Worm (Caenorhabditis elegans) whole organism, L4 larva: ENCODE measurements around the gene C46G7.5.
A peak's percentile ranks its signal among the peaks of the same experiment; 100 is the strongest.

ENCODE experiments used
- F37D6.2 ChIP-seq: sonication (generic microtip); optimal IDR thresholded peaks from 2 replicates; lab custom pipeline; 2016; ENCODE audit warnings: mild to moderate bottlenecking, missing genetic modification characterization, missing compliant biosample characterization
- T26A8.4 ChIP-seq: fragments of 200-800 bp; sonication (Bioruptor generic); IDR thresholded peaks from 2 replicates; pipeline ENCODE4 v1.3.6; 2022; ENCODE audit warnings: missing genetic modification characterization, missing compliant biosample characterization
- Y5F2A.4 ChIP-seq: fragments of 200-800 bp; sonication (Bioruptor generic); optimal IDR thresholded peaks from 2 replicates; lab custom pipeline; 2018; ENCODE audit warnings: mild to moderate bottlenecking, missing genetic modification characterization, missing compliant biosample characterization
- aha-1 ChIP-seq: fragments of 150-350 bp; peaks from one replicate; lab custom pipeline; 2014; ENCODE audit warnings: missing biosample characterization, missing genetic modification characterization
- aly-2 ChIP-seq: sonication (generic microtip); optimal IDR thresholded peaks from 2 replicates; lab custom pipeline; 2018; ENCODE audit warnings: missing biosample characterization, missing genetic modification characterization
- ama-1 ChIP-seq: fragments of 150-350 bp; optimal IDR thresholded peaks from 2 replicates; lab custom pipeline; 2014; ENCODE audit warnings: inconsistent platforms, mixed read lengths
- ceh-44 ChIP-seq: fragments of 200-800 bp; sonication (Bioruptor generic); IDR thresholded peaks from 2 replicates; pipeline ENCODE4 v1.3.6; 2022; ENCODE audit warnings: missing genetic modification reagents, missing genetic modification characterization, missing compliant biosample characterization
- ceh-62 ChIP-seq: sonication (generic microtip); optimal IDR thresholded peaks from 2 replicates; lab custom pipeline; 2017; ENCODE audit warnings: missing biosample characterization, missing genetic modification characterization
- ceh-82 ChIP-seq: sonication (generic microtip); optimal IDR thresholded peaks from 2 replicates; lab custom pipeline; 2017; ENCODE audit warnings: missing biosample characterization, missing genetic modification characterization
- daf-12 ChIP-seq: fragments of 150-350 bp; optimal IDR thresholded peaks from 2 replicates; lab custom pipeline; 2014; ENCODE audit warnings: missing biosample characterization, missing genetic modification reagents, missing genetic modification characterization
- daf-16 ChIP-seq, 3 experiments: sonication (generic microtip); optimal IDR thresholded peaks; 2 replicates each; lab custom pipeline; 2016 to 2017; ENCODE audit warnings: missing genetic modification characterization in 3 of 3, missing genetic modification reagents in 3 of 3, mild to moderate bottlenecking in 2 of 3, missing compliant biosample characterization in 2 of 3, missing biosample characterization in 1 of 3, moderate library complexity in 1 of 3
- dmd-6 ChIP-seq: fragments of 200-800 bp; sonication (Bioruptor generic); IDR thresholded peaks from 2 replicates; pipeline ENCODE4 v1.3.6; 2022; ENCODE audit warnings: missing genetic modification reagents, missing genetic modification characterization, missing compliant biosample characterization
- dmd-8 ChIP-seq: fragments of 200-800 bp; sonication (Bioruptor generic); IDR thresholded peaks from 2 replicates; pipeline ENCODE4 v1.3.6; 2022; ENCODE audit warnings: missing genetic modification characterization, missing compliant biosample characterization
- duxl-1 ChIP-seq: sonication (generic microtip); optimal IDR thresholded peaks from 2 replicates; lab custom pipeline; 2016; ENCODE audit warnings: mild to moderate bottlenecking, missing genetic modification characterization, moderate library complexity, missing compliant biosample characterization; ENCODE audit not compliant: poor library complexity
- dve-1 ChIP-seq: sonication (generic microtip); optimal IDR thresholded peaks from 2 replicates; lab custom pipeline; 2017; ENCODE audit warnings: antibody characterized with exemption, mild to moderate bottlenecking, missing genetic modification characterization, missing compliant biosample characterization; ENCODE audit not compliant: insufficient read depth
- egl-43 ChIP-seq: fragments of 200-800 bp; sonication (Bioruptor generic); IDR thresholded peaks from 2 replicates; pipeline ENCODE4 v1.3.6; 2022; ENCODE audit warnings: missing genetic modification reagents, missing genetic modification characterization, missing compliant biosample characterization
- fos-1 ChIP-seq: fragments of 150-350 bp; optimal IDR thresholded peaks from 2 replicates; lab custom pipeline; 2014; ENCODE audit warnings: missing biosample characterization, missing genetic modification characterization
- gei-8 ChIP-seq: fragments of 200-800 bp; sonication (Bioruptor generic); optimal IDR thresholded peaks from 2 replicates; lab custom pipeline; 2018; ENCODE audit warnings: mild to moderate bottlenecking, missing genetic modification characterization, missing compliant biosample characterization
- hif-1 ChIP-seq, 2 experiments: sonication (generic microtip); optimal IDR thresholded peaks; 2 replicates each; lab custom pipeline; 2016 to 2017; ENCODE audit warnings: missing compliant biosample characterization in 2 of 2, missing genetic modification characterization in 2 of 2, missing genetic modification reagents in 2 of 2, missing genotype in 2 of 2, mild to moderate bottlenecking in 1 of 2
- hlh-11 ChIP-seq: fragments of 200-800 bp; sonication (Bioruptor generic); optimal IDR thresholded peaks from 2 replicates; lab custom pipeline; 2018; ENCODE audit warnings: mild to moderate bottlenecking, missing genetic modification characterization, missing compliant biosample characterization
- hmg-1.1 ChIP-seq: fragments of 200-800 bp; sonication (Bioruptor generic); IDR thresholded peaks from 2 replicates; pipeline ENCODE4 v1.3.6; 2022; ENCODE audit warnings: missing genetic modification reagents, missing genetic modification characterization, missing compliant biosample characterization
- lin-13 ChIP-seq: fragments of 150-350 bp; optimal IDR thresholded peaks from 2 replicates; lab custom pipeline; 2014; ENCODE audit warnings: missing biosample characterization, missing genetic modification reagents, missing genetic modification characterization
- lin-15B ChIP-seq: fragments of 150-350 bp; sonication (generic microtip); optimal IDR thresholded peaks from 3 replicates; lab custom pipeline; 2014; ENCODE audit warnings: missing biosample characterization, missing genetic modification characterization
- mxl-2 ChIP-seq: fragments of 200-800 bp; sonication (Bioruptor generic); conservative IDR thresholded peaks from 2 replicates; pipeline ENCODE4 v1.3.6; 2022; ENCODE audit warnings: missing genetic modification reagents, missing genetic modification characterization, missing compliant biosample characterization
- nhr-237 ChIP-seq: sonication (generic microtip); optimal IDR thresholded peaks from 2 replicates; lab custom pipeline; 2017; ENCODE audit warnings: missing biosample characterization, missing genetic modification characterization
- nhr-48 ChIP-seq: sonication (generic microtip); optimal IDR thresholded peaks from 2 replicates; lab custom pipeline; 2016; ENCODE audit warnings: mild to moderate bottlenecking, missing genetic modification characterization, missing compliant biosample characterization
- nhr-6 ChIP-seq: fragments of 150-350 bp; optimal IDR thresholded peaks from 2 replicates; lab custom pipeline; 2014; ENCODE audit warnings: missing biosample characterization, missing genetic modification characterization
- rbr-2 ChIP-seq: sonication (generic microtip); optimal IDR thresholded peaks from 2 replicates; lab custom pipeline; 2016; ENCODE audit warnings: missing genotype, missing genetic modification characterization, missing compliant biosample characterization
- saeg-2 ChIP-seq: fragments of 200-800 bp; sonication (Bioruptor generic); IDR thresholded peaks from 2 replicates; pipeline ENCODE4 v1.3.6; 2022; ENCODE audit warnings: missing genetic modification reagents, missing genetic modification characterization, missing compliant biosample characterization
- sdz-12 ChIP-seq: fragments of 200-800 bp; sonication (Bioruptor generic); optimal IDR thresholded peaks from 2 replicates; lab custom pipeline; 2018; ENCODE audit warnings: mild to moderate bottlenecking, missing genetic modification characterization, missing compliant biosample characterization
- set-16 ChIP-seq: fragments of 200-800 bp; sonication (Bioruptor generic); IDR thresholded peaks from 2 replicates; pipeline ENCODE4 v1.3.6; 2022; ENCODE audit warnings: missing genetic modification reagents, missing genetic modification characterization, missing compliant biosample characterization
- snpc-4 ChIP-seq: fragments of 150-350 bp; optimal IDR thresholded peaks from 2 replicates; lab custom pipeline; 2014; ENCODE audit warnings: missing biosample characterization, missing genetic modification characterization
- spr-1 ChIP-seq: sonication (generic microtip); optimal IDR thresholded peaks from 2 replicates; lab custom pipeline; 2016; ENCODE audit warnings: mild to moderate bottlenecking, missing genetic modification characterization, missing compliant biosample characterization
- spr-3 ChIP-seq: fragments of 200-800 bp; sonication (Bioruptor generic); optimal IDR thresholded peaks from 2 replicates; lab custom pipeline; 2018; ENCODE audit warnings: mild to moderate bottlenecking, missing genetic modification characterization, missing compliant biosample characterization
- zfp-3 ChIP-seq: fragments of 200-800 bp; sonication (Bioruptor generic); conservative IDR thresholded peaks from 2 replicates; pipeline ENCODE4 v1.3.6; 2022; ENCODE audit warnings: missing genetic modification reagents, missing genetic modification characterization, missing compliant biosample characterization
- zip-11 ChIP-seq: fragments of 200-800 bp; sonication (Bioruptor generic); IDR thresholded peaks from 2 replicates; pipeline ENCODE4 v1.3.6; 2022; ENCODE audit warnings: missing genetic modification characterization, missing compliant biosample characterization

The C46G7.5 gene

DNA sequence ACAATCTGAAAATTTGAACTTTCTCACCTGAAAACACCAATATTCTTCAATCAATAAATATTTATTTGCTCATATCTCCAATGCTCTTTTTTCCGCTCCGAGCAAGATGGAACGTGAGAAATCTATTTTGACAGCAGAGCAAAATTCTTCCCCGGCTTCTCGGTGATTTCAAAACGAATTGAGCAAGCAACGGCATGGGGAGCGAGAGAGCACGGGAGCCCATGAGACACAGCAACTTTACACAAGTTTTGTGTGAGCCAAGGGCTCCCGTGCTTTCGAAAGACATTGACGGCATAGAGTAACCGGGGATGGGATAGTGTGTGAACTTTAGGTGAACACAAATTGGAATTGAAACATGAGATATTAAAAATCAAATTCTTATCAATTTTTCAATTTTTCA, 24.6 kb downstream of the C46G7.5 start:
- TF ChIP-seq zfp-3 (GFP tag; lab: Robert Waterston, UW) = 0 out of 2 replicates have a peak, but pooled peaks have one; percentile 11
- TF ChIP-seq hif-1 (tag; optimal IDR thresholded peaks at IDR 0.05; lab: Kevin White, UChicago) = peak in 1 of 2 experiments; percentile 34
- peak; percentile 37 for TF ChIP-seq hlh-11 (tag; lab: Kevin White, UChicago)
- no peak for TF ChIP-seq ama-1 (lab: Kevin White, UChicago)
- TF ChIP-seq T26A8.4 (GFP tag; lab: Robert Waterston, UW) = 0 out of 2 replicates have a peak, but pooled peaks have one; percentile 34

DNA sequence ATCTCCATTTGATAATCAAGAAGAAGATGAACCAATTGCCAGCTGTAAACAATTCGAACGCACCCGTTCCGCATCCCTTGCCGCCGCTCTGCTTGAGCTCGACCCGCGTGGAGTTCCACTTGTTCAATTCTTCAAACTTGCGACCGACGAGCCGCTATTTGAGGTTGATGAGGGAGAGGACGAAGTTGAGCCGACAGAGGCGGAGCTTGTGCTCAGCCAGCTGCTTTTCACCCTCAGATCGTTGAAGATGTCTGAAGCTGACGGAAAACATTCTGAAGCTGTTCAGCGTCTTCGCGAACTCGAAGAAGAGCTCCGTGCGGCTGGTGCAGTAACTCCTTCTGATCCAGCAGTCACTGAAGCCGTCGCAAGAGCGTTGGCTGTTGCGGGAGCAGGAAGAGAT, 25.6 kb downstream of the C46G7.5 start:
- TF ChIP-seq rbr-2 (tag; lab: Kevin White, UChicago) = no peak
- no peak for TF ChIP-seq dmd-6 (GFP tag; lab: Robert Waterston, UW)
- TF ChIP-seq set-16 (GFP tag; lab: Robert Waterston, UW) = peak; percentile 79

ce11 chrIV:5985422-5985821, 26.0 kb downstream of the C46G7.5 start:
- TF ChIP-seq F37D6.2 (tag; lab: Kevin White, UChicago) (no peak), saeg-2 (GFP tag; lab: Robert Waterston, UW) (no peak), Y5F2A.4 (GFP tag; lab: Kevin White, UChicago) (no peak), hmg-1.1 (GFP tag; lab: Robert Waterston, UW) (no peak), daf-12 (tag; lab: Kevin White, UChicago) (no peak), spr-1 (tag; lab: Kevin White, UChicago) (no peak), daf-16 (GFP tag; optimal IDR thresholded peaks at IDR 0.05; lab: Kevin White, UChicago) (peak in 1 of 2 experiments; percentile 52), daf-16 (tag; optimal IDR thresholded peaks at IDR 0.05; lab: Kevin White, UChicago) (no peak), lin-13 (GFP tag; lab: Kevin White, UChicago) (no peak), spr-3 (GFP tag; lab: Kevin White, UChicago) (no peak), aly-2 (tag; lab: Kevin White, UChicago) (peak; percentile 68), fos-1 (no peak), dve-1 (tag; lab: Kevin White, UChicago) (no peak), gei-8 (GFP tag; lab: Kevin White, UChicago) (no peak), ceh-82 (tag; lab: Kevin White, UChicago) (no peak), duxl-1 (no peak), mxl-2 (GFP tag; lab: Robert Waterston, UW) (no peak), dmd-6 (GFP tag; lab: Robert Waterston, UW) (no peak), aha-1 (tag; lab: Kevin White, UChicago) (peak; percentile 86), zip-11 (GFP tag; lab: Robert Waterston, UW) (no peak), sdz-12 (GFP tag; lab: Kevin White, UChicago) (no peak), nhr-237 (tag; lab: Kevin White, UChicago) (no peak), lin-15B (no peak), snpc-4 (no peak)

DNA sequence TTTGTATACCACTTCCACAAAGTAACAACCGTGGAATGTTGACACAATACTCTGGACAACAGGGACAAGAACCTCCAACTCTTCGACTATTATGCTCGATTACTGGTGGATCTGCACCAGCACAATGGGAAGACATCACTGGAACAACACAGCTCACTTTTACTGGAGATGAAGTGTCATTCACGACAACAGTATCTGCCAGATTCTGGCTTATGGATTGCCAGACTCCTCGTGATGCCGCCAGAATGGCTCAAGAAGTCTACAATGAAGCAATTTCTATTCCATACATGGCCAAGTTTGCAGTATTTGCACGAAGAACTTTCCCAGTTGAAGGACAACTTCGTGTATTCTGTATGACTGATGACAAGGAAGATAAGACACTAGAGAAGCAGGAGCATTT, 28.3 kb downstream of the C46G7.5 start:
- TF ChIP-seq aha-1 (tag; lab: Kevin White, UChicago) = peak; percentile 59
- no peak for TF ChIP-seq ama-1 (lab: Kevin White, UChicago)
- TF ChIP-seq egl-43 (GFP tag; lab: Robert Waterston, UW) = no peak
- no peak for TF ChIP-seq nhr-6

ce11 chrIV:5979818-5980217, 31.6 kb downstream of the C46G7.5 start:
- no peak for TF ChIP-seq ceh-44
- no peak for TF ChIP-seq nhr-48 (tag; lab: Kevin White, UChicago)
- no peak for TF ChIP-seq ceh-62 (tag; lab: Kevin White, UChicago)
- no peak for TF ChIP-seq daf-12 (tag; lab: Kevin White, UChicago)
- TF ChIP-seq dmd-8 = no peak
